Worm (Caenorhabditis elegans): Measurements from ENCODE around the gene F16H6.10.

ce11 chrV:18241328-18241727, 17.1 kb upstream of the F16H6.10 start, which contains the start of gene R10E8.8:
- TF ChIP-seq unc-39 (tag; optimal IDR thresholded peaks at IDR 0.05) = no peak
- no peak for TF ChIP-seq blmp-1 (tag; optimal IDR thresholded peaks at IDR 0.05)
- no peak for TF ChIP-seq ceh-43 (GFP tag; optimal IDR thresholded peaks at IDR 0.05)
- no peak for TF ChIP-seq tbx-8 (GFP tag; optimal IDR thresholded peaks at IDR 0.05)
- TF ChIP-seq ztf-11 (tag; optimal IDR thresholded peaks at IDR 0.05) = no peak
- TF ChIP-seq nhr-12 (tag; optimal IDR thresholded peaks at IDR 0.05) = no peak
- no peak for TF ChIP-seq elt-3 (tag; optimal IDR thresholded peaks at IDR 0.05)
- no peak for TF ChIP-seq snpc-4 (tag; optimal IDR thresholded peaks at IDR 0.05)
- TF ChIP-seq sptf-1 (tag; optimal IDR thresholded peaks at IDR 0.05) = no peak
